Worm (Caenorhabditis elegans) whole organism, late embryonic: ENCODE measurements around the gene M199.134.

Experiments
- F13H6.1 ChIP-seq: sonication (generic microtip); optimal IDR thresholded peaks from 2 replicates; lab custom pipeline; 2016; ENCODE audit warnings: missing genetic modification characterization, missing compliant biosample characterization
- K02D7.2 ChIP-seq: sonication (generic microtip); optimal IDR thresholded peaks from 2 replicates; lab custom pipeline; 2017; ENCODE audit warnings: mild to moderate bottlenecking, missing genetic modification characterization, missing compliant biosample characterization
- K09A11.1 ChIP-seq: sonication (generic microtip); optimal IDR thresholded peaks from 2 replicates; lab custom pipeline; 2017; ENCODE audit warnings: antibody characterized with exemption, mild to moderate bottlenecking, missing genetic modification characterization, missing compliant biosample characterization; ENCODE audit not compliant: insufficient read depth
- T23F11.4 ChIP-seq: fragments of 200-800 bp; sonication (Bioruptor generic); optimal IDR thresholded peaks from 2 replicates; lab custom pipeline; 2018; ENCODE audit warnings: mild to moderate bottlenecking, missing genetic modification characterization, missing compliant biosample characterization
- Y22D7AL.16 ChIP-seq: sonication (generic microtip); optimal IDR thresholded peaks from 2 replicates; lab custom pipeline; 2016; ENCODE audit warnings: missing genetic modification characterization, missing compliant biosample characterization
- ama-1 ChIP-seq: fragments of 150-350 bp; optimal IDR thresholded peaks from 2 replicates; lab custom pipeline; 2014
- ceh-14 ChIP-seq: sonication (generic microtip); optimal IDR thresholded peaks from 2 replicates; lab custom pipeline; 2016; ENCODE audit warnings: missing genotype, missing genetic modification characterization, missing compliant biosample characterization
- ceh-18 ChIP-seq: sonication (generic microtip); optimal IDR thresholded peaks from 2 replicates; lab custom pipeline; 2016; ENCODE audit warnings: missing genetic modification characterization, missing compliant biosample characterization
- ceh-19 ChIP-seq: fragments of 200-800 bp; sonication (Bioruptor generic); optimal IDR thresholded peaks from 2 replicates; lab custom pipeline; 2018; ENCODE audit warnings: mild to moderate bottlenecking, missing genetic modification characterization, missing compliant biosample characterization
- ceh-24 ChIP-seq: sonication (generic microtip); optimal IDR thresholded peaks from 2 replicates; lab custom pipeline; 2016; ENCODE audit warnings: mild to moderate bottlenecking, missing genetic modification characterization, missing compliant biosample characterization
- ceh-30 ChIP-seq: fragments of 150-350 bp; optimal IDR thresholded peaks from 2 replicates; lab custom pipeline; 2014; ENCODE audit warnings: missing biosample characterization, missing genetic modification characterization
- ceh-31 ChIP-seq: sonication (generic microtip); optimal IDR thresholded peaks from 2 replicates; lab custom pipeline; 2016; ENCODE audit warnings: missing genetic modification characterization, missing compliant biosample characterization
- ceh-48 ChIP-seq: sonication (generic microtip); optimal IDR thresholded peaks from 2 replicates; lab custom pipeline; 2016; ENCODE audit warnings: missing genetic modification characterization, inconsistent platforms, missing compliant biosample characterization
- dmd-4 ChIP-seq: sonication (generic microtip); optimal IDR thresholded peaks from 2 replicates; lab custom pipeline; 2016; ENCODE audit warnings: borderline replicate concordance, missing genetic modification characterization, missing compliant biosample characterization
- dve-1 ChIP-seq: sonication (generic microtip); optimal IDR thresholded peaks from 2 replicates; lab custom pipeline; 2017; ENCODE audit warnings: antibody characterized with exemption, mild to moderate bottlenecking, missing genetic modification characterization, missing compliant biosample characterization
- elt-4 ChIP-seq: sonication (generic microtip); optimal IDR thresholded peaks from 2 replicates; lab custom pipeline; 2016; ENCODE audit warnings: missing genetic modification characterization, missing compliant biosample characterization
- ets-4 ChIP-seq: sonication (generic microtip); optimal IDR thresholded peaks from 2 replicates; lab custom pipeline; 2016; ENCODE audit warnings: missing genetic modification characterization, missing compliant biosample characterization
- hlh-30 ChIP-seq: sonication (generic microtip); optimal IDR thresholded peaks from 2 replicates; lab custom pipeline; 2017; ENCODE audit warnings: antibody characterized with exemption, missing genetic modification characterization, missing compliant biosample characterization; ENCODE audit not compliant: insufficient read depth
- lim-6 ChIP-seq: sonication (generic microtip); optimal IDR thresholded peaks from 2 replicates; lab custom pipeline; 2016; ENCODE audit warnings: missing genetic modification characterization, missing compliant biosample characterization
- madf-2 ChIP-seq: sonication (generic microtip); optimal IDR thresholded peaks from 2 replicates; lab custom pipeline; 2017; ENCODE audit warnings: missing genetic modification characterization, missing compliant biosample characterization
- mec-3 ChIP-seq: sonication (generic microtip); optimal IDR thresholded peaks from 2 replicates; lab custom pipeline; 2016; ENCODE audit warnings: borderline replicate concordance, missing genetic modification characterization, missing compliant biosample characterization
- nfya-1 ChIP-seq: sonication (generic microtip); optimal IDR thresholded peaks from 2 replicates; lab custom pipeline; 2017; ENCODE audit warnings: missing genetic modification characterization, mild to moderate bottlenecking, missing compliant biosample characterization, antibody characterized with exemption, moderate library complexity
- nhr-232 ChIP-seq: sonication (generic microtip); optimal IDR thresholded peaks from 2 replicates; lab custom pipeline; 2016; ENCODE audit warnings: missing genetic modification characterization, missing compliant biosample characterization
- pat-9 ChIP-seq: fragments of 200-800 bp; sonication (Bioruptor generic); optimal IDR thresholded peaks from 2 replicates; lab custom pipeline; 2018; ENCODE audit warnings: mild to moderate bottlenecking, missing genetic modification characterization, moderate library complexity, missing compliant biosample characterization
- pha-2 ChIP-seq: sonication (generic microtip); optimal IDR thresholded peaks from 2 replicates; lab custom pipeline; 2017; ENCODE audit warnings: mild to moderate bottlenecking, missing genetic modification characterization, missing compliant biosample characterization
- pha-4 ChIP-seq: fragments of 150-350 bp; optimal IDR thresholded peaks from 2 replicates; lab custom pipeline; 2018; ENCODE audit warnings: missing biosample characterization, missing genetic modification reagents, missing genetic modification characterization
- rnt-1 ChIP-seq: sonication (generic microtip); optimal IDR thresholded peaks from 2 replicates; lab custom pipeline; 2016; ENCODE audit warnings: missing genetic modification characterization, missing compliant biosample characterization
- sdc-2 ChIP-seq: sonication (generic microtip); optimal IDR thresholded peaks from 2 replicates; lab custom pipeline; 2016; ENCODE audit warnings: missing genotype, missing genetic modification characterization, missing compliant biosample characterization
- sox-2 ChIP-seq: fragments of 200-800 bp; sonication (Bioruptor generic); IDR thresholded peaks from 2 replicates; pipeline ENCODE4 v1.3.6; 2022; ENCODE audit warnings: missing genetic modification reagents, missing genetic modification characterization, missing compliant biosample characterization
- sox-4 ChIP-seq: sonication (generic microtip); optimal IDR thresholded peaks from 2 replicates; lab custom pipeline; 2017; ENCODE audit warnings: mild to moderate bottlenecking, missing genetic modification characterization, inconsistent platforms, missing compliant biosample characterization
- ttx-3 ChIP-seq: sonication (generic microtip); optimal IDR thresholded peaks from 2 replicates; lab custom pipeline; 2016; ENCODE audit warnings: missing genetic modification reagents, missing genetic modification characterization, missing compliant biosample characterization
- unc-3 ChIP-seq, 2 experiments: fragments of 200-800 bp in 1 of 2; sonication (Bioruptor generic) in 1 of 2; sonication (generic microtip) in 1 of 2; conservative IDR thresholded peaks in 1 of 2; optimal IDR thresholded peaks in 1 of 2; 2 replicates each; pipeline versions ENCODE4 v1.3.6 to Lab custom; 2016 to 2022; ENCODE audit warnings: missing compliant biosample characterization in 2 of 2, missing genetic modification characterization in 2 of 2, missing genetic modification reagents in 1 of 2
- unc-55 ChIP-seq: sonication (generic microtip); optimal IDR thresholded peaks from 2 replicates; lab custom pipeline; 2017; ENCODE audit warnings: missing biosample characterization, missing genetic modification reagents, missing genetic modification characterization
- unc-86 ChIP-seq: sonication (generic microtip); optimal IDR thresholded peaks from 2 replicates; lab custom pipeline; 2016; ENCODE audit warnings: missing genetic modification characterization, missing compliant biosample characterization

The M199.134 gene

DNA sequence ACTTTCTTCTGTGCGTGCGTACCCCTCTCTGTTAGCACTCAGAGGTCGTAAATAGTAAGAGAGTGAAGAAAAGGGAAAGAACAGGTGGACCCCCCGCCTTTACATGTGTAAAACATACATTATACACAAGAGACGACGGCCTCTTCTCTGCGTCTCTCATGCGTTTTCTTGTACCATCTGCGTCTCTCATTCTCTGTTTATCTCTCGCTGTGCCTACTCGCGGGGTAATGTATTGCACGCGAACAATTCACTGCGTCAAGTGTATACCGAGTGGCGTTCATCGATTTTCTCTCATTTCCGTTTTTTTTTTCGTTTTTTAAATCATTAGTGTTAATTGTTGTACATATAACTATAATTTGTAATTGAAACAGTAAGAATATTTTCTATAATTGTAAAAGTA is 5.8 kb downstream of the M199.134 start:
- no peak for TF ChIP-seq ceh-19 (GFP tag; lab: Kevin White, UChicago)
- TF ChIP-seq pha-4 (tag; lab: Kevin White, UChicago): no peak
- peak; percentile 40 for TF ChIP-seq ceh-31 (tag; lab: Kevin White, UChicago)
- no peak for TF ChIP-seq K02D7.2 (tag; lab: Kevin White, UChicago)
- no peak for TF ChIP-seq unc-3 (GFP tag; conservative IDR thresholded peaks at IDR 0.05; lab: Robert Waterston, UW)
- no peak for TF ChIP-seq unc-3 (tag; optimal IDR thresholded peaks at IDR 0.05; lab: Kevin White, UChicago)
- peak; percentile 10 for TF ChIP-seq nfya-1
- TF ChIP-seq, all 69 proteins: peak for 2

DNA sequence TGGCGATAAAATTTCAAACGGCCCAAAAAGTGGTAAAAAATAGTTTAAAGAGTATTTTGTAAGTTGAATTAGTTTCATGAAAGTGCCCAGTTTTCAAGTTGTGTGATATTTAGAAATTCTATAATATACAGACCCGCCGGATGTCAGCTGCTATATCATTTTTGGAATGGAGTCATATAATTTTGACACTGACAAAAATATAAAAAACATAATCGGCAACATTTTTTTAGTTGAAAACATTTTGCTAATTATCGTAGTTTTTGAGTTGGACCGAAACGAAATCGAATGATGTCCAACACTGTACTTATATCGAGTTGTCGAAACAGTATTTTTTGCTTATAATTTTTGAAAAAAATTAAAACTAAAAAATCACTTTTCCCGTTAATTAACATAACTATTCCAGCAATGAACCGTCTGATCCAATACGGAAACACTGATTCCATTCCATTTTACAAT is 9.8 kb downstream of the M199.134 start, which contains the start of gene srt-44:
srt-44 (plus strand) TSS at position 406 of the 456 bp plus-strand sequence.
- TF ChIP-seq ceh-31 (tag; lab: Kevin White, UChicago) (no peak), ama-1 (lab: Kevin White, UChicago) (no peak), pha-4 (tag; lab: Kevin White, UChicago) (no peak), T23F11.4 (GFP tag; lab: Kevin White, UChicago) (no peak), Y22D7AL.16 (no peak), madf-2 (tag; lab: Kevin White, UChicago) (no peak), ceh-48 (tag; lab: Kevin White, UChicago) (no peak), ets-4 (tag; lab: Kevin White, UChicago) (no peak), F13H6.1 (tag; lab: Kevin White, UChicago) (no peak), pha-2 (tag; lab: Kevin White, UChicago) (no peak), ceh-14 (tag; lab: Kevin White, UChicago) (no peak), unc-86 (tag; lab: Kevin White, UChicago) (no peak), nhr-232 (tag; lab: Kevin White, UChicago) (no peak)

DNA sequence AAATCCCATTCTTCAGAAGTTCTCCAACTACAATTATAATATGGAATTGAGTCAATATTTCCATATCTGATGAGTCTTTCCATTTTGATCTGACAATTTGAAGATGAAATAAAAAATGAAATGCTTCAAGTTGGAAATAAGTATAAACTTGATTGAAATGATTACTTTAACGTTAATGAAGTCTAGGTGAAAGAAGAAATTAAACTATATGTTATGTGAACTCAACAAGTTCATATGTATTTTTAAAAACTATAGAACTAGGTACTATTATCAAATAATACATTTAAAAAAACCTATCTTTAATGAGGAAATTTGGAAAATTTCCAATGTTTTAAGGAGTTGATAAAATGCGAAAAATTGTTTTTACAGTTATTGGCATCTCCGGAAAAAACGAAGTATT is 14.7 kb downstream of the M199.134 start, which contains the start of gene srt-49:
srt-49 (minus strand) TSS at position 101 of the 400 bp plus-strand sequence.
- TF ChIP-seq sdc-2: no peak
- no peak for TF ChIP-seq ceh-24 (tag; lab: Kevin White, UChicago)
- no peak for TF ChIP-seq ets-4 (tag; lab: Kevin White, UChicago)
- no peak for TF ChIP-seq mec-3 (tag; lab: Kevin White, UChicago)
- TF ChIP-seq rnt-1 (tag; lab: Kevin White, UChicago): no peak
- no peak for TF ChIP-seq K09A11.1
- TF ChIP-seq pat-9: no peak
- no peak for TF ChIP-seq ceh-30 (tag; lab: Kevin White, UChicago)
- TF ChIP-seq lim-6 (tag; lab: Kevin White, UChicago): no peak
- TF ChIP-seq sox-4 (tag; lab: Kevin White, UChicago): no peak
- TF ChIP-seq dmd-4: no peak
- TF ChIP-seq sox-2 (GFP tag; lab: Robert Waterston, UW): no peak
- TF ChIP-seq ttx-3: no peak

DNA sequence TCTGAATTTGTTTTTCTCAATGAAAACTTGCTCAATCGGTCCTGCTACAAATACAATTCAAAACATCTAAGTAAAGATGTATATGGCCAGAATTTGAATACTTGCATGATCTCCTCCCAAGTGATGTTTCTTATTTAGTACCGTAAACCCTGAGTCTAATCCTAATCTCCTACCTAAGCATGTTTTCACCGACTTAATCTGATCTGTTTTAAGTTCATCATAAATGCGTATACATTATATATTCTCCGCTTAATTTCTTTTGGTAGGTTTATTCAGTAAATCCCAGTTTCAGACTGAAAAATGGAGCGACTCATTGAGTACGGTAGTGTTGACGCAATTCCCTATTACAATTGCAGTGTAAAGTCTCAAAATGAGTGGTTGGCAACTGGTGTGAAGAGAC is 38.6 kb downstream of the M199.134 start, which contains the start of gene srt-50:
srt-50 (plus strand) TSS at position 301 of the 400 bp plus-strand sequence.
- no peak for TF ChIP-seq unc-55 (GFP tag; lab: Kevin White, UChicago)
- TF ChIP-seq dve-1: no peak
- TF ChIP-seq sox-2 (GFP tag; lab: Robert Waterston, UW): no peak
- no peak for TF ChIP-seq pha-4 (tag; lab: Kevin White, UChicago)
- no peak for TF ChIP-seq sox-4 (tag; lab: Kevin White, UChicago)
- TF ChIP-seq hlh-30 (tag; lab: Kevin White, UChicago): no peak
- TF ChIP-seq dmd-4: no peak
- no peak for TF ChIP-seq ceh-18
- no peak for TF ChIP-seq nhr-232 (tag; lab: Kevin White, UChicago)

DNA sequence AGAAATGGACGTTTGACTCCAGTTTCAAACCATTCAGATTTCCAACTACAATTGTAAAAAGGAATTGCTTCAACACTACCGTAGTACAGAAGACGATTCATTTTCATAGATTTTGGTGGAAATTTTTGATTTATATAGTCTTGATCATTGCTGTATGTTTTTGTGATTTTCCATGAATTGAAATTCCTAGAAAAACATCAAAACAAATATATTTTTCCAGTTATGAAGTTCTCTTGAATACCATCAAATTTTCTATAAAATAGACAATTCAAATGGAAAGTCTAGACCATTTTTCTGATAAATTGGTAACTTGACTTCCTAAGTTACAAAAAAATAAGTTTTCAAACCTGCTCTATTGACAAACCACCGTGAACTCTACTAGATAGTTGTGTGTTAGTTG is 44.2 kb downstream of the M199.134 start, which contains the start of gene srt-48:
srt-48 (minus strand) TSS at position 101 of the 400 bp plus-strand sequence.
- TF ChIP-seq elt-4 (no peak), pat-9 (no peak), ceh-48 (tag; lab: Kevin White, UChicago) (no peak)
